Worm (Caenorhabditis elegans) whole organism, late embryonic: Measurements from ENCODE around the gene wnk-1.

Experiments
- C38D4.7 ChIP-seq: fragments of 200-800 bp; sonication (Bioruptor generic); optimal IDR thresholded peaks from 2 replicates; lab custom pipeline; 2018; ENCODE audit warnings: mild to moderate bottlenecking, missing genetic modification characterization, moderate library complexity, missing compliant biosample characterization
- K02D7.2 ChIP-seq: sonication (generic microtip); optimal IDR thresholded peaks from 2 replicates; lab custom pipeline; 2017; ENCODE audit warnings: mild to moderate bottlenecking, missing genetic modification characterization, missing compliant biosample characterization
- K09A11.1 ChIP-seq: sonication (generic microtip); optimal IDR thresholded peaks from 2 replicates; lab custom pipeline; 2017; ENCODE audit warnings: antibody characterized with exemption, mild to moderate bottlenecking, missing genetic modification characterization, missing compliant biosample characterization; ENCODE audit not compliant: insufficient read depth
- T23F11.4 ChIP-seq: fragments of 200-800 bp; sonication (Bioruptor generic); optimal IDR thresholded peaks from 2 replicates; lab custom pipeline; 2018; ENCODE audit warnings: mild to moderate bottlenecking, missing genetic modification characterization, missing compliant biosample characterization
- Y22D7AL.16 ChIP-seq: sonication (generic microtip); optimal IDR thresholded peaks from 2 replicates; lab custom pipeline; 2016; ENCODE audit warnings: missing genetic modification characterization, missing compliant biosample characterization
- ama-1 ChIP-seq: fragments of 150-350 bp; optimal IDR thresholded peaks from 2 replicates; lab custom pipeline; 2014
- ceh-14 ChIP-seq: sonication (generic microtip); optimal IDR thresholded peaks from 2 replicates; lab custom pipeline; 2016; ENCODE audit warnings: missing genotype, missing genetic modification characterization, missing compliant biosample characterization
- ceh-18 ChIP-seq: sonication (generic microtip); optimal IDR thresholded peaks from 2 replicates; lab custom pipeline; 2016; ENCODE audit warnings: missing genetic modification characterization, missing compliant biosample characterization
- ceh-19 ChIP-seq: fragments of 200-800 bp; sonication (Bioruptor generic); optimal IDR thresholded peaks from 2 replicates; lab custom pipeline; 2018; ENCODE audit warnings: mild to moderate bottlenecking, missing genetic modification characterization, missing compliant biosample characterization
- ceh-30 ChIP-seq: fragments of 150-350 bp; optimal IDR thresholded peaks from 2 replicates; lab custom pipeline; 2014; ENCODE audit warnings: missing biosample characterization, missing genetic modification characterization
- ceh-9 ChIP-seq: sonication (generic microtip); optimal IDR thresholded peaks from 2 replicates; lab custom pipeline; 2016; ENCODE audit warnings: mild to moderate bottlenecking, missing genetic modification characterization, inconsistent platforms, missing compliant biosample characterization
- che-1 ChIP-seq: sonication (generic microtip); optimal IDR thresholded peaks from 2 replicates; lab custom pipeline; 2016; ENCODE audit warnings: mild to moderate bottlenecking, missing genetic modification characterization, missing compliant biosample characterization
- dmd-4 ChIP-seq: sonication (generic microtip); optimal IDR thresholded peaks from 2 replicates; lab custom pipeline; 2016; ENCODE audit warnings: borderline replicate concordance, missing genetic modification characterization, missing compliant biosample characterization
- ets-4 ChIP-seq: sonication (generic microtip); optimal IDR thresholded peaks from 2 replicates; lab custom pipeline; 2016; ENCODE audit warnings: missing genetic modification characterization, missing compliant biosample characterization
- fkh-10 ChIP-seq: fragments of 150-350 bp; optimal IDR thresholded peaks from 2 replicates; lab custom pipeline; 2014; ENCODE audit warnings: missing biosample characterization, missing genetic modification reagents, missing genetic modification characterization
- fkh-6 ChIP-seq: sonication (generic microtip); optimal IDR thresholded peaks from 2 replicates; lab custom pipeline; 2016; ENCODE audit warnings: missing genetic modification characterization, missing compliant biosample characterization
- hlh-13 ChIP-seq: fragments of 200-800 bp; sonication (Bioruptor generic); optimal IDR thresholded peaks from 2 replicates; lab custom pipeline; 2018; ENCODE audit warnings: mild to moderate bottlenecking, missing genetic modification characterization, missing compliant biosample characterization
- hlh-15 ChIP-seq: sonication (generic microtip); optimal IDR thresholded peaks from 2 replicates; lab custom pipeline; 2016; ENCODE audit warnings: missing genetic modification characterization, missing compliant biosample characterization
- lim-6 ChIP-seq: sonication (generic microtip); optimal IDR thresholded peaks from 2 replicates; lab custom pipeline; 2016; ENCODE audit warnings: missing genetic modification characterization, missing compliant biosample characterization
- lin-11 ChIP-seq: fragments of 200-800 bp; sonication (Bioruptor generic); optimal IDR thresholded peaks from 2 replicates; lab custom pipeline; 2018; ENCODE audit warnings: mild to moderate bottlenecking, missing genetic modification characterization, missing compliant biosample characterization
- mec-3 ChIP-seq: sonication (generic microtip); optimal IDR thresholded peaks from 2 replicates; lab custom pipeline; 2016; ENCODE audit warnings: borderline replicate concordance, missing genetic modification characterization, missing compliant biosample characterization
- nhr-11 ChIP-seq: fragments of 150-350 bp; optimal IDR thresholded peaks from 2 replicates; lab custom pipeline; 2014; ENCODE audit warnings: missing biosample characterization, missing genetic modification characterization
- nhr-232 ChIP-seq: sonication (generic microtip); optimal IDR thresholded peaks from 2 replicates; lab custom pipeline; 2016; ENCODE audit warnings: missing genetic modification characterization, missing compliant biosample characterization
- npax-4 ChIP-seq: sonication (generic microtip); optimal IDR thresholded peaks from 2 replicates; lab custom pipeline; 2016; ENCODE audit warnings: missing genetic modification characterization, missing compliant biosample characterization
- odd-2 ChIP-seq: sonication (generic microtip); optimal IDR thresholded peaks from 2 replicates; lab custom pipeline; 2017; ENCODE audit warnings: antibody characterized with exemption, mild to moderate bottlenecking, missing genetic modification characterization, missing compliant biosample characterization
- pag-3 ChIP-seq: sonication (generic microtip); optimal IDR thresholded peaks from 2 replicates; lab custom pipeline; 2016; ENCODE audit warnings: missing compliant biosample characterization, missing genetic modification characterization, borderline replicate concordance
- pat-9 ChIP-seq: fragments of 200-800 bp; sonication (Bioruptor generic); optimal IDR thresholded peaks from 2 replicates; lab custom pipeline; 2018; ENCODE audit warnings: mild to moderate bottlenecking, missing genetic modification characterization, moderate library complexity, missing compliant biosample characterization
- pax-1 ChIP-seq: fragments of 150-350 bp; optimal IDR thresholded peaks from 2 replicates; lab custom pipeline; 2014; ENCODE audit warnings: missing biosample characterization, missing genetic modification characterization
- pha-2 ChIP-seq: sonication (generic microtip); optimal IDR thresholded peaks from 2 replicates; lab custom pipeline; 2017; ENCODE audit warnings: mild to moderate bottlenecking, missing genetic modification characterization, missing compliant biosample characterization
- pha-4 ChIP-seq: fragments of 150-350 bp; optimal IDR thresholded peaks from 2 replicates; lab custom pipeline; 2018; ENCODE audit warnings: missing biosample characterization, missing genetic modification reagents, missing genetic modification characterization
- pqm-1 ChIP-seq: sonication (generic microtip); optimal IDR thresholded peaks from 2 replicates; lab custom pipeline; 2016; ENCODE audit warnings: missing genetic modification characterization, missing compliant biosample characterization
- pros-1 ChIP-seq: fragments of 150-350 bp; optimal IDR thresholded peaks from 2 replicates; lab custom pipeline; 2014; ENCODE audit warnings: missing biosample characterization, missing genetic modification reagents, missing genetic modification characterization
- ref-2 ChIP-seq: sonication (generic microtip); optimal IDR thresholded peaks from 2 replicates; lab custom pipeline; 2016; ENCODE audit warnings: missing genetic modification characterization, missing compliant biosample characterization
- rnt-1 ChIP-seq: sonication (generic microtip); optimal IDR thresholded peaks from 2 replicates; lab custom pipeline; 2016; ENCODE audit warnings: missing genetic modification characterization, missing compliant biosample characterization
- sdc-2 ChIP-seq: sonication (generic microtip); optimal IDR thresholded peaks from 2 replicates; lab custom pipeline; 2016; ENCODE audit warnings: missing genotype, missing genetic modification characterization, missing compliant biosample characterization
- sox-4 ChIP-seq: sonication (generic microtip); optimal IDR thresholded peaks from 2 replicates; lab custom pipeline; 2017; ENCODE audit warnings: mild to moderate bottlenecking, missing genetic modification characterization, inconsistent platforms, missing compliant biosample characterization
- syd-9 ChIP-seq: sonication (generic microtip); optimal IDR thresholded peaks from 2 replicates; lab custom pipeline; 2016; ENCODE audit warnings: mild to moderate bottlenecking, missing genetic modification characterization, moderate library complexity, missing compliant biosample characterization
- tbx-2 ChIP-seq: sonication (generic microtip); optimal IDR thresholded peaks from 2 replicates; lab custom pipeline; 2016; ENCODE audit warnings: missing genetic modification characterization, missing compliant biosample characterization
- tbx-7 ChIP-seq: sonication (generic microtip); optimal IDR thresholded peaks from 2 replicates; lab custom pipeline; 2016; ENCODE audit warnings: missing genotype, missing genetic modification characterization, missing compliant biosample characterization
- ttx-3 ChIP-seq: sonication (generic microtip); optimal IDR thresholded peaks from 2 replicates; lab custom pipeline; 2016; ENCODE audit warnings: missing genetic modification reagents, missing genetic modification characterization, missing compliant biosample characterization
- unc-42 ChIP-seq: sonication (generic microtip); optimal IDR thresholded peaks from 2 replicates; lab custom pipeline; 2016; ENCODE audit warnings: missing genotype, missing genetic modification characterization, missing compliant biosample characterization
- unc-55 ChIP-seq: sonication (generic microtip); optimal IDR thresholded peaks from 2 replicates; lab custom pipeline; 2017; ENCODE audit warnings: missing biosample characterization, missing genetic modification reagents, missing genetic modification characterization
- unc-86 ChIP-seq: sonication (generic microtip); optimal IDR thresholded peaks from 2 replicates; lab custom pipeline; 2016; ENCODE audit warnings: missing genetic modification characterization, missing compliant biosample characterization
- zip-5 ChIP-seq: sonication (generic microtip); optimal IDR thresholded peaks from 2 replicates; lab custom pipeline; 2016; ENCODE audit warnings: missing genetic modification characterization, missing compliant biosample characterization

wnk-1 gene

DNA sequence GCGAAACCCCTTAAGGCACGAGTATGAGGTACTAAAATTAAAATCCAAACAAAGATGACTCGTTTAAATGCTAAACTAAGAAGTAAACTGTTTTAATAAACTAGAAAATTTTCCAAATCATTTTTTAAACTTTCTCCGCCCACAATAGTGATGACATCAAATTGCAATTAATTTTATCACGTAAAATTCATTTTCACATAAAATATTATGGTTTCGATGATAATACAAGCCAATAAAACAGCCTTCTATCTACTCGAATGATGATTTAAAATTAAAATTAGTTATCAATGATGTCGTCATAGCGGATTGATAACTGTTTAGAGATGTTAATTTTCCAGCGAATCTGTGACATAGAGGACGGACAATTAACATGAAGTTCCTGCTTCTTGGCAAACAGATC is 34.2 kb upstream of the wnk-1 start, which contains the start of gene C07C7.3:
TSS of gene C07C7.3 (plus strand) at position 371 of the 400 bp plus-strand sequence.
- TF ChIP-seq tbx-2 (tag; lab: Kevin White, UChicago) (no peak), ama-1 (no peak)

DNA sequence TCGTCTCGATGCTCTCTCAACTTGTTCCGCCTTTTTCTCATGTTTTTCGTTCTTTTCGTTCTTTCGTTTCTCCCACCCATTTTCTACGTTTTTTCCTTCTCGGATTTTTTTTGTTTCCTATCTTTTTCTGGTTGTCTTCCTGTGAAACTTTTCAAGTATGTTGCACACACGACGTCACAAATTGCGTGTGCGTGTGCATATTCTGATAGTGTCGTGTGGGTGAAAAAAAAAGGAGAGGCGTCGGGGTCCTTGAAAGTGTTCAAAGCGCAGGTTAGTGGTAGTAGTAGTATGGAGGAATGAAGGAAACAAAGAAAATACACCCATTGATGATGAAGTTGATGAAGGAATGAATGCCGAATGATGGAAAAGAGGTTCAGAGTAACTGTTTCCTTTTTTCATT is 30.1 kb upstream of the wnk-1 start:
- TF ChIP-seq zip-5 (no peak), che-1 (tag; lab: Kevin White, UChicago) (no peak), ets-4 (tag; lab: Kevin White, UChicago) (no peak), hlh-13 (GFP tag; lab: Kevin White, UChicago) (no peak), pat-9 (tag; lab: Kevin White, UChicago) (no peak), ceh-19 (GFP tag; lab: Kevin White, UChicago) (no peak), unc-86 (tag; lab: Kevin White, UChicago) (no peak), rnt-1 (tag; lab: Kevin White, UChicago) (no peak)
- TF ChIP-seq, all 69 proteins: peak for 0

DNA sequence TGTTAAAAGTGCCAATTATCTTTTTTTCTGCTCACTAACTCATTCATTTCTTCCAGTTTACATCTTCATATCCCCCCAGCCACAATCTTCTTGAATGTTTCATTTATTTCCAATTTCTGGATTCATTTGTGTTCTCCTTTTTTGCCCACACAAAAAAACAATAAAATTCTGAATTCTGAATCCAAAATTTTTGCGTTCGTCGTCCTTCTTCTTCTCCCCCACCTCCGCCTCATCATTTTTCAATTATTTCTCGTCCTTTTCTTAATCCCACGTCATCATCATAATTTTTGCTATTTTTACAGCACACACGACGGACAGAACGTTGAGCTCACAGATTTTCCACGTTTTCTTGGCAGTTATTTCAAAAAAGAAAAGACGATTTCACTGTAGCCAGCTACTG is 15.4 kb upstream of the wnk-1 start, which contains the start of gene C07C7.1:
TSS of gene C07C7.1 (plus strand) at position 301 of the 400 bp plus-strand sequence.
- TF ChIP-seq fkh-6 (tag; lab: Kevin White, UChicago) (no peak), lin-11 (tag; lab: Kevin White, UChicago) (no peak), tbx-7 (no peak), ref-2 (tag; lab: Kevin White, UChicago) (no peak), Y22D7AL.16 (no peak), ceh-30 (tag; lab: Kevin White, UChicago) (no peak), pax-1 (tag; lab: Kevin White, UChicago) (no peak), ceh-14 (tag; lab: Kevin White, UChicago) (no peak), pha-4 (tag; lab: Kevin White, UChicago) (no peak), lim-6 (tag; lab: Kevin White, UChicago) (no peak)

DNA sequence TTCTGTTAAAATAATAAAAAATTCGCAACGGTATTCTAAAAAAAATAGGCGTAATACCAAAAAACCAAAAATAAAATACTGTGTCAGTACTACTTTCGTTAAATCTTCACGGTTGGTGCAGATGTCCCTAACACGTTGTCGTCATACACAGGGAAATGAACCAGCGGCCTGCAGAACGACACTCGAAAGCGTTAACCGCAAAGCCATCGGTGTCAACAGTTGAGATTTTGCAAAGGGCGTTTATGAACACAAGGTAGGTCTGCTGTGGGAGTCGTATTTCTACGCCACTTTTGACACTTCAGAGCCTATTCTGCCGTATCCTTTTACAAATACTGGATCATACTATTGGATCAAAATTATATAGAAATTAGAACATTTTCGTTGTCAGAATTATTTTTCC is 8.7 kb upstream of the wnk-1 start:
- peak; percentile 92 for TF ChIP-seq sox-4
- TF ChIP-seq fkh-10 (GFP tag; lab: Kevin White, UChicago) = no peak
- peak; percentile 86 for TF ChIP-seq hlh-15 (tag; lab: Kevin White, UChicago)
- peak; percentile 80 for TF ChIP-seq ceh-18 (tag; lab: Kevin White, UChicago)
- peak; percentile 94 for TF ChIP-seq che-1 (tag; lab: Kevin White, UChicago)
- peak; percentile 92 for TF ChIP-seq hlh-13 (GFP tag; lab: Kevin White, UChicago)
- TF ChIP-seq ets-4 (tag; lab: Kevin White, UChicago) = peak; percentile 36
- TF ChIP-seq Y22D7AL.16 = peak; percentile 90
- peak; percentile 94 for TF ChIP-seq ttx-3 (tag; lab: Kevin White, UChicago)
- TF ChIP-seq odd-2 (tag; lab: Kevin White, UChicago) = peak; percentile 55
- peak; percentile 42 for TF ChIP-seq unc-55 (GFP tag; lab: Kevin White, UChicago)
- peak; percentile 85 for TF ChIP-seq K02D7.2 (tag; lab: Kevin White, UChicago)
- peak; percentile 96 for TF ChIP-seq rnt-1 (tag; lab: Kevin White, UChicago)
- peak; percentile 92 for TF ChIP-seq pat-9 (tag; lab: Kevin White, UChicago)
- TF ChIP-seq unc-86 (tag; lab: Kevin White, UChicago) = peak; percentile 89
- no peak for TF ChIP-seq nhr-11 (tag; lab: Kevin White, UChicago)
- peak; percentile 94 for TF ChIP-seq T23F11.4 (GFP tag; lab: Kevin White, UChicago)
- peak; percentile 56 for TF ChIP-seq pag-3 (tag; lab: Kevin White, UChicago)
- TF ChIP-seq mec-3 = peak; percentile 61
- TF ChIP-seq pha-2 (tag; lab: Kevin White, UChicago) = peak; percentile 91
- TF ChIP-seq pqm-1 (tag; lab: Kevin White, UChicago) = peak; percentile 72
- TF ChIP-seq syd-9 = peak; percentile 96
- peak; percentile 43 for TF ChIP-seq K09A11.1 (tag; lab: Kevin White, UChicago)
- TF ChIP-seq ceh-30 (tag; lab: Kevin White, UChicago) = peak; percentile 75
- peak; percentile 48 for TF ChIP-seq unc-42
- TF ChIP-seq pros-1 = no peak
- TF ChIP-seq npax-4 (tag; lab: Kevin White, UChicago) = peak; percentile 83
- peak; percentile 91 for TF ChIP-seq C38D4.7 (GFP tag; lab: Kevin White, UChicago)
- TF ChIP-seq ceh-19 (GFP tag; lab: Kevin White, UChicago) = peak; percentile 93
- TF ChIP-seq zip-5 = peak; percentile 77
- TF ChIP-seq ref-2 (tag; lab: Kevin White, UChicago) = peak; percentile 88
- peak; percentile 88 for TF ChIP-seq lin-11 (tag; lab: Kevin White, UChicago)
- peak; percentile 81 for TF ChIP-seq sdc-2 (tag; lab: Kevin White, UChicago)
- TF ChIP-seq ama-1 = no peak
- TF ChIP-seq dmd-4 (tag; lab: Kevin White, UChicago) = peak; percentile 84
- no peak for TF ChIP-seq pax-1 (tag; lab: Kevin White, UChicago)
- TF ChIP-seq ceh-9 (tag; lab: Kevin White, UChicago) = peak; percentile 66
- peak; percentile 90 for TF ChIP-seq nhr-232
- no peak for TF ChIP-seq pha-4 (tag; lab: Kevin White, UChicago)
